Fruit fly (Drosophila melanogaster) whole organism, wandering third instar larva: Measurements from ENCODE around the gene GABA-B-R1.

Experiments used
- Abd-B ChIP-seq: fragments of >200 bp; optimal IDR thresholded peaks from 2 replicates; lab custom pipeline; 2017; ENCODE audit warnings: missing biosample characterization, missing genetic modification characterization
- CG9705 ChIP-seq: fragments of 200-800 bp; sonication (Bioruptor generic); optimal IDR thresholded peaks from 2 replicates; lab custom pipeline; 2018; ENCODE audit warnings: missing biosample characterization, mild to moderate bottlenecking, missing genetic modification characterization
- Dif ChIP-seq: fragments of 200-275, 200-300 bp; sonication (Bioruptor generic); optimal IDR thresholded peaks from 2 replicates; lab custom pipeline; 2018; ENCODE audit warnings: missing biosample characterization, missing genetic modification characterization; ENCODE audit not compliant: partially characterized antibody
- GATAd ChIP-seq: sonication (Bioruptor generic); optimal IDR thresholded peaks from 2 replicates; lab custom pipeline; 2016; ENCODE audit warnings: missing biosample characterization, missing genetic modification characterization
- HLH106 ChIP-seq: fragments of 200-800 bp; optimal IDR thresholded peaks from 3 replicates; lab custom pipeline; 2019; ENCODE audit warnings: missing biosample characterization, mild to moderate bottlenecking, missing genetic modification characterization, moderate library complexity
- Hnf4 ChIP-seq: fragments of 200-800 bp; sonication (Bioruptor generic); optimal IDR thresholded peaks from 2 replicates; lab custom pipeline; 2016; ENCODE audit warnings: missing biosample characterization, mild to moderate bottlenecking, missing genetic modification characterization
- Hr78 ChIP-seq: fragments of >200 bp; optimal IDR thresholded peaks from 2 replicates; lab custom pipeline; 2017; ENCODE audit warnings: missing biosample characterization, missing genetic modification characterization
- Hr83 ChIP-seq: fragments of 200-300 bp; sonication (Bioruptor generic); optimal IDR thresholded peaks from 2 replicates; lab custom pipeline; 2016; ENCODE audit warnings: missing biosample characterization, mild to moderate bottlenecking, missing genetic modification characterization, moderate library complexity; ENCODE audit not compliant: poor library complexity, severe bottlenecking
- Jra ChIP-seq: sonication (Bioruptor generic); optimal IDR thresholded peaks from 2 replicates; lab custom pipeline; 2016; ENCODE audit warnings: missing biosample characterization, missing genetic modification characterization
- Myc ChIP-seq: fragments of >200 bp; optimal IDR thresholded peaks from 2 replicates; lab custom pipeline; 2017
- N ChIP-seq: fragments of >200 bp; optimal IDR thresholded peaks from 2 replicates; lab custom pipeline; 2018; ENCODE audit warnings: missing biosample characterization, missing external identifiers, missing genetic modification characterization
- OdsH ChIP-seq: fragments of 200-800 bp; sonication (Bioruptor generic); optimal IDR thresholded peaks from 2 replicates; lab custom pipeline; 2016; ENCODE audit warnings: missing biosample characterization, mild to moderate bottlenecking, missing genetic modification characterization
- Rel ChIP-seq, 2 experiments: fragments of 200-800 bp; sonication (Bioruptor generic) in 1 of 2; optimal IDR thresholded peaks; 2 replicates in 1 of 2; 3 replicates in 1 of 2; lab custom pipeline; 2016 to 2019; ENCODE audit warnings: mild to moderate bottlenecking in 2 of 2, missing biosample characterization in 2 of 2, missing genetic modification characterization in 2 of 2, moderate library complexity in 1 of 2
- Sp1 ChIP-seq: fragments of 200-800 bp; sonication (Bioruptor generic); optimal IDR thresholded peaks from 3 replicates; lab custom pipeline; 2019; ENCODE audit warnings: missing biosample characterization, mild to moderate bottlenecking, missing genetic modification characterization, moderate library complexity
- Vsx2 ChIP-seq: fragments of 200-300, 225-300 bp; sonication (Bioruptor generic); optimal IDR thresholded peaks from 2 replicates; lab custom pipeline; 2018; ENCODE audit warnings: missing biosample characterization, missing genetic modification characterization; ENCODE audit not compliant: partially characterized antibody
- br ChIP-seq: fragments of 200-800 bp; sonication (Bioruptor generic); optimal IDR thresholded peaks from 2 replicates; lab custom pipeline; 2016; ENCODE audit warnings: missing biosample characterization, missing genetic modification characterization
- brk ChIP-seq: fragments of 200-800 bp; sonication (Bioruptor generic); optimal IDR thresholded peaks from 2 replicates; lab custom pipeline; 2016; ENCODE audit warnings: missing biosample characterization, mild to moderate bottlenecking, missing genetic modification characterization
- dl ChIP-seq, 2 experiments: fragments of 175-275, 200-275 bp in 1 of 2; fragments of 200-275 bp in 1 of 2; sonication (Bioruptor generic); optimal IDR thresholded peaks; lab custom pipeline; 2018; ENCODE audit warnings: mild to moderate bottlenecking in 2 of 2, missing biosample characterization in 2 of 2, missing genetic modification characterization in 2 of 2, moderate library complexity in 2 of 2; ENCODE audit not compliant: partially characterized antibody in 2 of 2, insufficient read depth in 1 of 2
- dmrt93B ChIP-seq: fragments of 200-800 bp; sonication (Bioruptor generic); optimal IDR thresholded peaks from 2 replicates; lab custom pipeline; 2018; ENCODE audit warnings: missing biosample characterization, mild to moderate bottlenecking, missing genetic modification characterization
- dsf ChIP-seq: sonication (Bioruptor generic); optimal IDR thresholded peaks from 2 replicates; lab custom pipeline; 2016; ENCODE audit warnings: missing biosample characterization, missing genetic modification characterization, borderline replicate concordance
- ey ChIP-seq: fragments of 200-800 bp; sonication (Bioruptor generic); optimal IDR thresholded peaks from 2 replicates; lab custom pipeline; 2016; ENCODE audit warnings: missing biosample characterization, missing genetic modification characterization
- foxo ChIP-seq, 2 experiments: fragments of 200-800 bp; sonication (Bioruptor generic); optimal IDR thresholded peaks; 2 replicates in 1 of 2; 3 replicates in 1 of 2; lab custom pipeline; 2016 to 2017; ENCODE audit warnings: missing biosample characterization in 2 of 2, missing genetic modification characterization in 2 of 2
- fru ChIP-seq: fragments of 200-800 bp; sonication (Bioruptor generic); optimal IDR thresholded peaks from 3 replicates; lab custom pipeline; 2016; ENCODE audit warnings: missing biosample characterization, mild to moderate bottlenecking, missing genetic modification characterization
- h ChIP-seq: fragments of 200-800 bp; sonication (Bioruptor generic); optimal IDR thresholded peaks from 3 replicates; lab custom pipeline; 2016; ENCODE audit warnings: missing biosample characterization, mild to moderate bottlenecking, missing genetic modification characterization
- jim ChIP-seq: fragments of 175-275, 200-325 bp; sonication (Bioruptor generic); optimal IDR thresholded peaks from 2 replicates; lab custom pipeline; 2016; ENCODE audit warnings: missing biosample characterization, mild to moderate bottlenecking, missing genetic modification characterization
- lola ChIP-seq: fragments of >200 bp; optimal IDR thresholded peaks from 2 replicates; lab custom pipeline; 2017; ENCODE audit warnings: missing biosample characterization, missing genetic modification characterization
- pan ChIP-seq: fragments of >200 bp; optimal IDR thresholded peaks from 2 replicates; lab custom pipeline; 2017
- psq ChIP-seq: fragments of 200-800 bp; sonication (Bioruptor generic); optimal IDR thresholded peaks from 3 replicates; lab custom pipeline; 2017; ENCODE audit warnings: missing biosample characterization, mild to moderate bottlenecking, missing genetic modification characterization, moderate library complexity
- rgr ChIP-seq: fragments of 200-800 bp; sonication (Bioruptor generic); optimal IDR thresholded peaks from 3 replicates; lab custom pipeline; 2016; ENCODE audit warnings: missing biosample characterization, mild to moderate bottlenecking, missing genetic modification characterization
- sage ChIP-seq: fragments of 200-800 bp; sonication (Bioruptor generic); optimal IDR thresholded peaks from 2 replicates; lab custom pipeline; 2016; ENCODE audit warnings: missing biosample characterization, mild to moderate bottlenecking, missing genetic modification characterization
- sv ChIP-seq: fragments of 200-800 bp; sonication (Bioruptor generic); optimal IDR thresholded peaks from 3 replicates; lab custom pipeline; 2016; ENCODE audit warnings: missing biosample characterization, missing genetic modification characterization
- tai ChIP-seq: sonication (Bioruptor generic); optimal IDR thresholded peaks from 2 replicates; lab custom pipeline; 2016; ENCODE audit warnings: missing biosample characterization, missing genetic modification characterization
- usp ChIP-seq: fragments of >200 bp; optimal IDR thresholded peaks from 2 replicates; lab custom pipeline; 2017; ENCODE audit warnings: missing biosample characterization, missing genetic modification characterization
- woc ChIP-seq: sonication (Bioruptor generic); optimal IDR thresholded peaks from 2 replicates; lab custom pipeline; 2016; ENCODE audit warnings: missing biosample characterization, mild to moderate bottlenecking, missing genetic modification characterization

GABA-B-R1 gene

dm6 chr2L:15056359-15057220, 40.5 kb downstream of the GABA-B-R1 start:
- TF ChIP-seq woc (GFP tag; lab: Kevin White, UChicago) (peak; percentile 79), dmrt93B (GFP tag; lab: Kevin White, UChicago) (peak; percentile 75), Hr78 (GFP tag; lab: Kevin White, UChicago) (no peak), Sp1 (GFP tag; lab: Kevin White, UChicago) (peak; percentile 83), Vsx2 (peak; percentile 65), dl (GFP tag; optimal IDR thresholded peaks at IDR 0.05; lab: Kevin White, UChicago; ENCODE audit: insufficient read depth in 1 of 2, partially characterized antibody in 2 of 2) (peak; percentile 24 to 85), ey (GFP tag; lab: Kevin White, UChicago) (peak; percentile 69), dsf (GFP tag; lab: Kevin White, UChicago) (no peak), HLH106 (peak; percentile 84), GATAd (no peak), fru (peak; percentile 80), tai (GFP tag; lab: Kevin White, UChicago) (no peak), Jra (GFP tag; lab: Kevin White, UChicago) (peak; percentile 6), brk (GFP tag; lab: Kevin White, UChicago) (peak; percentile 61), N (GFP tag; lab: Kevin White, UChicago) (peak; percentile 43), sv (peak; percentile 48), rgr (GFP tag; lab: Kevin White, UChicago) (peak; percentile 85), jim (GFP tag; lab: Kevin White, UChicago) (no peak), Myc (lab: Kevin White, UChicago) (no peak), CG9705 (GFP tag; lab: Kevin White, UChicago) (peak; percentile 62), Hnf4 (peak; percentile 66), Abd-B (GFP tag; lab: Kevin White, UChicago) (no peak), br (GFP tag; lab: Kevin White, UChicago) (peak; percentile 70), Dif (GFP tag; lab: Kevin White, UChicago) (peak; percentile 89), sage (peak; percentile 60), foxo (GFP tag; optimal IDR thresholded peaks at IDR 0.05; lab: Kevin White, UChicago) (peak in 1 of 2 experiments; percentile 88), h (peak; percentile 84), lola (GFP tag; lab: Kevin White, UChicago) (no peak), psq (GFP tag; lab: Kevin White, UChicago) (peak; percentile 81), Hr83 (peak; percentile 19), usp (GFP tag; lab: Kevin White, UChicago) (no peak), Rel (GFP tag; optimal IDR thresholded peaks at IDR 0.05; lab: Kevin White, UChicago) (no peak), Rel (tag; optimal IDR thresholded peaks at IDR 0.05; lab: Kevin White, UChicago) (peak; percentile 13), pan (lab: Kevin White, UChicago) (no peak), OdsH (GFP tag; lab: Kevin White, UChicago) (peak; percentile 81)

DNA sequence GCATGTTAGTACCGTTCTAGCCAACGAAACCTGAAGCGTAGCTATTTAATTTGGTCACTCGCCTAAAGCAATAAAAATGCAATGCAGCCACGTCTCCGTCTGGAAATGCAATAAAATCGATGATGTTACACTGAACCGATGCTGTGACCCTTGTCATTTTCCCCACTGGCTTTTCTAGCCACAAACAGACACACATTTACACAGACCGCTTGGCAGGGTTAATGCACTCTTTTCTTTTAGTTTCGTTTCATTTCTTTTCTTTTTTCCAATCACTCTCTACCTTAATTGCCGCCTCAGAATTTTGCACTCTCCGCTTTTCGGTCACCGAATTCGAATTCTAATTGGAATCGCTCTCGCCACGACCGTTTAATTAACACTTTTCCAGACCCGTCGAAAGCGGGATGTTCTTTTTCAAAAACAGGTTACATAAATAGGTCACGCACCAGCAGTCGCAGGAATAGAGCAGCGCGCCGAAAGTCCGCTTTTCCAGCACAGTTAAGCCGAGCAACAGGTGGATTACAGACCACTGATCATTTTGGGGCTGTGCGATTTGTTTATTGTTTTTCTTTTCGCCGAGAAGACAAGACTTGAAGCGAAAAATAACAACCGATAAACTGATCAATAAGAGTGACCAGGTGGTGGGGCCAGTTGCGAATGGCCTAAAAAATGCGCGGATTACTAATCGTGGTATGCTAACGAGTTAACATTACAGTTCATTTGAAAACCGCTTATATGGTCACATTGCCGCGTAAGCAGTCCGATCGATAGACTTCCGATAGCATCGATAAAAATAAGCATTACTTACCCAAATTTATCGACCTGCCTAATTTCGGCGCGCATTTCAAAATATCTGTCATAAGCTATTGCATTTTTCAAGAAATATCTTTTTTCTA, 41.3 kb downstream of the GABA-B-R1 start, which contains the start of gene ck:
TSS of gene ck (minus strand) at position 638 of the 893 bp plus-strand sequence.
- TF ChIP-seq fru (no peak), dl (GFP tag; optimal IDR thresholded peaks at IDR 0.05; lab: Kevin White, UChicago; ENCODE audit: insufficient read depth in 1 of 2, partially characterized antibody in 2 of 2) (no peak), Dif (GFP tag; lab: Kevin White, UChicago) (no peak), Rel (GFP tag; optimal IDR thresholded peaks at IDR 0.05; lab: Kevin White, UChicago) (no peak), Rel (tag; optimal IDR thresholded peaks at IDR 0.05; lab: Kevin White, UChicago) (peak; percentile 39), br (GFP tag; lab: Kevin White, UChicago) (no peak), usp (GFP tag; lab: Kevin White, UChicago) (no peak)
- TF ChIP-seq, all 38 proteins: peak for 1
